Worm (Caenorhabditis elegans) whole organism, L4 larva: ENCODE data around the gene hlh-31.

Experiments used
- ama-1 ChIP-seq: fragments of 150-350 bp; optimal IDR thresholded peaks from 2 replicates; lab custom pipeline; 2014; ENCODE audit warnings: inconsistent platforms, mixed read lengths
- dmd-9 ChIP-seq: fragments of 200-800 bp; sonication (Bioruptor generic); IDR thresholded peaks from 2 replicates; pipeline ENCODE4 v1.3.6; 2022; ENCODE audit warnings: missing genetic modification reagents, missing genetic modification characterization, missing compliant biosample characterization
- lin-13 ChIP-seq: fragments of 150-350 bp; optimal IDR thresholded peaks from 2 replicates; lab custom pipeline; 2014; ENCODE audit warnings: missing biosample characterization, missing genetic modification reagents, missing genetic modification characterization
- lin-29 ChIP-seq: fragments of 200-800 bp; sonication (Bioruptor generic); IDR thresholded peaks from 2 replicates; pipeline ENCODE4 v1.3.6; 2022; ENCODE audit warnings: missing genetic modification reagents, missing genetic modification characterization, missing compliant biosample characterization

DNA sequence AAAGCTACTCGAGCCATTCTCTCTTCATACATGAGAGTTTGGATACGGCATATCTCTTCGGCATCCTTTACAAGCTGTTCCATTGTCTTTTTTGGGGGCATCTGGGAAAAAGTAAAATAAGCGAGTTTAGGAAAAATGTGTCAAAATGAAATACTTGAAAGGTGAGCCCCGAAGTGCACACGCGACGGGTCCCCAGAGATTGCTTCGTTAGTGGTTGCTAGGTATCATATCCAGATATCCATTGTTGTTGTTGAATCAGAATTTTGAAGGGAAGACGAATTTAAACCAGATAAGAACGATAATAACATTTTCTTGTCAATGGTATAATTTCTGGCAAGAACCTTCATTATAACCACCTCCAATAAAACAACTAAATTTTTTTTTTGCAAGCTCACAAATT lies 46.5 kb upstream of the hlh-31 start, which contains the start of gene H25K10.2:
- TF ChIP-seq ama-1 (lab: Kevin White, UChicago) (no peak), lin-29 (GFP tag; lab: Robert Waterston, UW) (no peak), lin-13 (GFP tag; lab: Kevin White, UChicago) (no peak), dmd-9 (no peak)
